Worm (Caenorhabditis elegans) whole organism, L1 larva: ENCODE measurements around the gene sand-1.

Experiments used
- C16A3.4 ChIP-seq: fragments of 150-350 bp; optimal IDR thresholded peaks from 2 replicates; lab custom pipeline; 2014; ENCODE audit warnings: missing biosample characterization, missing genetic modification characterization
- F16B12.6 ChIP-seq: fragments of 150-350 bp; optimal IDR thresholded peaks from 2 replicates; lab custom pipeline; 2014; ENCODE audit warnings: missing biosample characterization, missing genetic modification characterization
- aly-2 ChIP-seq: fragments of 150-350 bp; optimal IDR thresholded peaks from 2 replicates; lab custom pipeline; 2014; ENCODE audit warnings: missing biosample characterization, missing genetic modification characterization
- ama-1 ChIP-seq: fragments of 150-350 bp; optimal IDR thresholded peaks from 2 replicates; lab custom pipeline; 2014
- blmp-1 ChIP-seq: fragments of 150-350 bp; optimal IDR thresholded peaks from 2 replicates; lab custom pipeline; 2014; ENCODE audit warnings: missing biosample characterization, missing genetic modification characterization
- ceh-82 ChIP-seq, 3 experiments: fragments of 150-350 bp in 1 of 3; sonication (generic microtip) in 2 of 3; optimal IDR thresholded peaks; 2 replicates each; lab custom pipeline; 2014 to 2017; ENCODE audit warnings: missing biosample characterization in 3 of 3, missing genetic modification characterization in 3 of 3
- ceh-88 ChIP-seq: fragments of 200-800 bp; sonication (Bioruptor generic); IDR thresholded peaks from 2 replicates; pipeline ENCODE4 v1.3.6; 2022; ENCODE audit warnings: missing genetic modification characterization, missing compliant biosample characterization
- ces-1 ChIP-seq: fragments of 150-350 bp; optimal IDR thresholded peaks from 2 replicates; lab custom pipeline; 2014; ENCODE audit warnings: missing biosample characterization, missing genetic modification reagents, missing genetic modification characterization
- dpl-1 ChIP-seq, 3 experiments: fragments of 150-350 bp in 2 of 3; sonication (generic microtip) in 1 of 3; optimal IDR thresholded peaks; 2 replicates each; lab custom pipeline; 2014 to 2017; ENCODE audit warnings: missing biosample characterization in 3 of 3, missing genetic modification characterization in 3 of 3, missing genetic modification reagents in 3 of 3
- dsc-1 ChIP-seq: sonication (generic microtip); optimal IDR thresholded peaks from 2 replicates; lab custom pipeline; 2016; ENCODE audit warnings: mild to moderate bottlenecking, missing genetic modification characterization, missing compliant biosample characterization
- efl-3 ChIP-seq: fragments of 200-800 bp; sonication (Bioruptor generic); optimal IDR thresholded peaks from 2 replicates; lab custom pipeline; 2018; ENCODE audit warnings: mild to moderate bottlenecking, missing genetic modification characterization, missing compliant biosample characterization
- egl-27 ChIP-seq, 2 experiments: fragments of 150-350 bp in 1 of 2; sonication (generic microtip); optimal IDR thresholded peaks; 3 replicates each; lab custom pipeline; 2017 to 2018; ENCODE audit warnings: missing biosample characterization in 2 of 2, missing genetic modification characterization in 2 of 2, missing genetic modification reagents in 2 of 2
- elt-2 ChIP-seq: sonication (generic microtip); optimal IDR thresholded peaks from 2 replicates; lab custom pipeline; 2016; ENCODE audit warnings: missing genetic modification characterization, mild to moderate bottlenecking, inconsistent platforms, missing compliant biosample characterization, missing genetic modification reagents
- elt-3 ChIP-seq, 6 experiments: fragments of 150-350 bp in 1 of 6; sonication (generic microtip); optimal IDR thresholded peaks; 2 replicates each; lab custom pipeline; 2017 to 2018; ENCODE audit warnings: missing biosample characterization in 6 of 6, missing genetic modification characterization in 6 of 6, inconsistent platforms in 1 of 6
- ets-5 ChIP-seq: fragments of 200-800 bp; sonication (Bioruptor generic); IDR thresholded peaks from 2 replicates; pipeline ENCODE4 v1.3.6; 2022; ENCODE audit warnings: missing genetic modification characterization, missing compliant biosample characterization
- fkh-10 ChIP-seq: sonication (generic microtip); optimal IDR thresholded peaks from 2 replicates; lab custom pipeline; 2017; ENCODE audit warnings: missing biosample characterization, missing genetic modification reagents, missing genetic modification characterization
- fkh-4 ChIP-seq: sonication (generic microtip); optimal IDR thresholded peaks from 2 replicates; lab custom pipeline; 2016; ENCODE audit warnings: missing compliant biosample characterization, missing genetic modification characterization, borderline replicate concordance
- fkh-8 ChIP-seq: sonication (generic microtip); optimal IDR thresholded peaks from 2 replicates; lab custom pipeline; 2016; ENCODE audit warnings: mild to moderate bottlenecking, missing genetic modification characterization, missing compliant biosample characterization
- fos-1 ChIP-seq: fragments of 150-350 bp; optimal IDR thresholded peaks from 2 replicates; lab custom pipeline; 2014; ENCODE audit warnings: missing biosample characterization, missing genetic modification characterization
- grh-1 ChIP-seq: fragments of 200-800 bp; sonication (Bioruptor generic); IDR thresholded peaks from 2 replicates; pipeline ENCODE4 v1.3.6; 2022; ENCODE audit warnings: missing genetic modification reagents, missing genetic modification characterization, missing compliant biosample characterization
- hlh-17 ChIP-seq: fragments of 200-800 bp; sonication (Bioruptor generic); optimal IDR thresholded peaks from 2 replicates; lab custom pipeline; 2018; ENCODE audit warnings: missing genetic modification characterization, mild to moderate bottlenecking, missing compliant biosample characterization, moderate library complexity, borderline replicate concordance
- jun-1 ChIP-seq: fragments of 150-350 bp; optimal IDR thresholded peaks from 2 replicates; lab custom pipeline; 2014; ENCODE audit warnings: missing biosample characterization, missing genetic modification reagents, missing genetic modification characterization
- lin-13 ChIP-seq: fragments of 150-350 bp; optimal IDR thresholded peaks from 2 replicates; lab custom pipeline; 2014; ENCODE audit warnings: missing biosample characterization, missing genetic modification reagents, missing genetic modification characterization
- lin-14 ChIP-seq: fragments of 200-800 bp; sonication (Bioruptor generic); optimal IDR thresholded peaks from 2 replicates; lab custom pipeline; 2018; ENCODE audit warnings: mild to moderate bottlenecking, missing genetic modification characterization, moderate library complexity, missing compliant biosample characterization
- lin-15B ChIP-seq: fragments of 150-350 bp; sonication (generic microtip); optimal IDR thresholded peaks from 3 replicates; lab custom pipeline; 2014; ENCODE audit warnings: missing biosample characterization, missing genetic modification characterization
- lin-35 ChIP-seq, 2 experiments: fragments of 150-350 bp; optimal IDR thresholded peaks; 2 replicates each; lab custom pipeline; 2014; ENCODE audit warnings: missing biosample characterization in 2 of 2, missing genetic modification characterization in 2 of 2, missing genetic modification reagents in 2 of 2
- lin-39 ChIP-seq: fragments of 150-350 bp; optimal IDR thresholded peaks from 2 replicates; lab custom pipeline; 2014; ENCODE audit warnings: missing biosample characterization, missing genetic modification reagents, missing genetic modification characterization
- lir-3 ChIP-seq: sonication (generic microtip); optimal IDR thresholded peaks from 2 replicates; lab custom pipeline; 2016; ENCODE audit warnings: mild to moderate bottlenecking, missing genetic modification characterization, moderate library complexity, missing compliant biosample characterization; ENCODE audit not compliant: poor library complexity
- mef-2 ChIP-seq: fragments of 150-350 bp; optimal IDR thresholded peaks from 2 replicates; lab custom pipeline; 2014; ENCODE audit warnings: missing biosample characterization, missing genetic modification characterization
- mep-1 ChIP-seq: fragments of 150-350 bp; optimal IDR thresholded peaks from 2 replicates; lab custom pipeline; 2014; ENCODE audit warnings: missing biosample characterization, missing genetic modification characterization
- nhr-12 ChIP-seq: sonication (generic microtip); optimal IDR thresholded peaks from 2 replicates; lab custom pipeline; 2017; ENCODE audit warnings: missing biosample characterization, missing genetic modification characterization
- nhr-19 ChIP-seq: fragments of 200-800 bp; sonication (Bioruptor generic); conservative IDR thresholded peaks from 2 replicates; pipeline ENCODE4 v1.3.6; 2022; ENCODE audit warnings: missing genetic modification characterization, missing compliant biosample characterization
- nhr-20 ChIP-seq: sonication (generic microtip); optimal IDR thresholded peaks from 2 replicates; lab custom pipeline; 2016; ENCODE audit warnings: mild to moderate bottlenecking, missing genetic modification characterization, missing compliant biosample characterization
- nhr-47 ChIP-seq: sonication (generic microtip); optimal IDR thresholded peaks from 2 replicates; lab custom pipeline; 2016; ENCODE audit warnings: mild to moderate bottlenecking, missing genetic modification characterization, moderate library complexity, missing compliant biosample characterization
- nhr-77 ChIP-seq: fragments of 150-350 bp; optimal IDR thresholded peaks from 2 replicates; lab custom pipeline; 2014; ENCODE audit warnings: missing biosample characterization, missing genetic modification characterization
- nhr-84 ChIP-seq: sonication (generic microtip); optimal IDR thresholded peaks from 2 replicates; lab custom pipeline; 2017; ENCODE audit warnings: missing biosample characterization, missing genetic modification characterization
- nhr-85 ChIP-seq: sonication (generic microtip); peaks from one replicate; lab custom pipeline; 2016; ENCODE audit warnings: missing genetic modification characterization, inconsistent platforms, missing compliant biosample characterization
- nhr-90 ChIP-seq: sonication (generic microtip); optimal IDR thresholded peaks from 2 replicates; lab custom pipeline; 2016; ENCODE audit warnings: mild to moderate bottlenecking, missing genetic modification characterization, missing compliant biosample characterization; ENCODE audit not compliant: poor library complexity
- pag-3 ChIP-seq: sonication (generic microtip); optimal IDR thresholded peaks from 2 replicates; lab custom pipeline; 2017; ENCODE audit warnings: missing genetic modification characterization, mild to moderate bottlenecking, missing compliant biosample characterization, antibody characterized with exemption, borderline replicate concordance; ENCODE audit not compliant: insufficient read depth
- pax-3 ChIP-seq: fragments of 200-800 bp; sonication (Bioruptor generic); optimal IDR thresholded peaks from 2 replicates; lab custom pipeline; 2018; ENCODE audit warnings: mild to moderate bottlenecking, missing genetic modification characterization, moderate library complexity, missing compliant biosample characterization
- snpc-4 ChIP-seq: fragments of 150-350 bp; optimal IDR thresholded peaks from 2 replicates; lab custom pipeline; 2014; ENCODE audit warnings: missing biosample characterization, missing genetic modification characterization
- tbx-2 ChIP-seq: sonication (generic microtip); optimal IDR thresholded peaks from 2 replicates; lab custom pipeline; 2016; ENCODE audit warnings: missing genetic modification characterization, missing compliant biosample characterization
- tlp-1 ChIP-seq: fragments of 150-350 bp; optimal IDR thresholded peaks from 2 replicates; lab custom pipeline; 2014; ENCODE audit warnings: missing biosample characterization, missing genetic modification characterization
- unc-130 ChIP-seq: fragments of 150-350 bp; optimal IDR thresholded peaks from 2 replicates; lab custom pipeline; 2017; ENCODE audit warnings: missing biosample characterization, missing genetic modification characterization, inconsistent platforms
- unc-30 ChIP-seq: sonication (generic microtip); optimal IDR thresholded peaks from 2 replicates; lab custom pipeline; 2017; ENCODE audit warnings: missing biosample characterization, missing genetic modification characterization
- unc-62 ChIP-seq: fragments of 150-350 bp; optimal IDR thresholded peaks from 2 replicates; lab custom pipeline; 2014; ENCODE audit warnings: missing biosample characterization, missing genetic modification reagents, missing genetic modification characterization
- unc-86 ChIP-seq: sonication (generic microtip); optimal IDR thresholded peaks from 2 replicates; lab custom pipeline; 2016; ENCODE audit warnings: missing genetic modification characterization, missing compliant biosample characterization
- unc-98 ChIP-seq: fragments of 200-800 bp; sonication (Bioruptor generic); IDR thresholded peaks from 2 replicates; pipeline ENCODE4 v1.3.6; 2022; ENCODE audit warnings: missing genetic modification characterization, missing compliant biosample characterization
- vab-15 ChIP-seq: sonication (generic microtip); optimal IDR thresholded peaks from 2 replicates; lab custom pipeline; 2017; ENCODE audit warnings: missing genotype, mild to moderate bottlenecking, missing genetic modification characterization, missing compliant biosample characterization
- zag-1 ChIP-seq: fragments of 150-350 bp; optimal IDR thresholded peaks from 2 replicates; lab custom pipeline; 2014; ENCODE audit warnings: missing biosample characterization, missing genetic modification characterization
- zip-4 ChIP-seq: fragments of 200-800 bp; sonication (Bioruptor generic); optimal IDR thresholded peaks from 2 replicates; lab custom pipeline; 2018; ENCODE audit warnings: mild to moderate bottlenecking, missing genetic modification characterization, moderate library complexity, missing compliant biosample characterization

Gene sand-1

DNA sequence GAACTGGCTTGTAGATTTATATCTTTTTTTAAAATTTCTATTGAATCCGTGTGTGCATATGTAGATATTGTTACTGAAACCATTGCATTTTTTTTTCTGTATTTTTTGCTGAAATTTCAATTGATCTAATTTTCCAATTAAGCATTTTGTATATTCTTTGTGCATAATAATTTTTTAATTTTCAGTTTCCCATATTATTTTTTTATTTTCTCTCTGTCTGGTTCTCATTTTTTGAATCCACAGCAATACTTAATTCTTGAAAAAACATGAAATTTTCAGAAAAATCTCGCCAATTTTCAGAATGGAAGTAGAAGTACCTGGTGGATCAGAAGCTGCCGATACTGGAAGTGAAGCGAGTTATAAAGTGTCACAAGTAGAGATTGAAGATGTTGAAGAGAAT lies at the start of gene sand-1:
TSS of gene sand-1 (plus strand) at position 301 of the 400 bp plus-strand sequence.
- TF ChIP-seq fkh-10 (GFP tag; lab: Kevin White, UChicago), result no peak
- no peak for TF ChIP-seq dsc-1 (tag; lab: Kevin White, UChicago)
- no peak for TF ChIP-seq mef-2 (tag; lab: Kevin White, UChicago)
- TF ChIP-seq nhr-12, result no peak
- TF ChIP-seq unc-30 (tag; lab: Kevin White, UChicago), result no peak
- no peak for TF ChIP-seq hlh-17 (GFP tag; lab: Kevin White, UChicago)
- TF ChIP-seq pag-3 (tag; lab: Kevin White, UChicago), result no peak
- TF ChIP-seq unc-62 (GFP tag; lab: Kevin White, UChicago), result no peak
- TF ChIP-seq elt-3 (tag; optimal IDR thresholded peaks at IDR 0.05; lab: Kevin White, UChicago), result no peak
- TF ChIP-seq pax-3 (tag; lab: Kevin White, UChicago), result no peak
- no peak for TF ChIP-seq ets-5 (GFP tag; lab: Robert Waterston, UW)
- no peak for TF ChIP-seq dpl-1 (GFP tag; optimal IDR thresholded peaks at IDR 0.05; lab: Kevin White, UChicago)
- TF ChIP-seq blmp-1 (tag; lab: Kevin White, UChicago), result no peak
- no peak for TF ChIP-seq lin-13
- no peak for TF ChIP-seq ceh-88 (GFP tag; lab: Robert Waterston, UW)
- TF ChIP-seq lin-15B (tag; lab: Kevin White, UChicago), result no peak
- no peak for TF ChIP-seq zag-1 (tag; lab: Kevin White, UChicago)
- no peak for TF ChIP-seq nhr-20 (tag; lab: Kevin White, UChicago)

DNA sequence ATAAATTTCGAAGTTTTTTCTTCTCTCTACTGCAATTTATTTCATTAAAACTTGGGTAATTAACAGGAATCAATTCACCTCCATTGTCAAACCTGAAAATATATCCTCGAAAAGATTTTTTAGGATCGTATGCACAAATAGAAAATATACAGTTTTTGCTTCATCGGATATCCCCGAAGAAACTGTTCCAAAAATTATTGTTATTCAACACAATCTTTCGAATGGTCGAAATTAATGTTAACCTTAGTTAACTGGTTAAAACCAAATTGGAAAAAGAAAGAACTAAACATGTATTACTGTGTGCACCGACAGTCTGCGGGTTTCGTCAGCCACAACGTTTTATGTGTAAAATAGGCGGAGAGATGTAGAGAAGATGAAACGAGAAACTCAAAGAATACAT lies 49.6 kb upstream of the sand-1 start:
- no peak for TF ChIP-seq fkh-10 (GFP tag; lab: Kevin White, UChicago)
- no peak for TF ChIP-seq efl-3 (GFP tag; lab: Kevin White, UChicago)
- TF ChIP-seq unc-86 (tag; lab: Kevin White, UChicago), result no peak
- TF ChIP-seq ets-5 (GFP tag; lab: Robert Waterston, UW), result no peak
- TF ChIP-seq F16B12.6 (tag; lab: Kevin White, UChicago), result no peak
- peak; percentile 1 for TF ChIP-seq C16A3.4 (tag; lab: Kevin White, UChicago)
- no peak for TF ChIP-seq unc-130
- peak; percentile 97 for TF ChIP-seq snpc-4
- TF ChIP-seq aly-2 (tag; lab: Kevin White, UChicago), result peak; percentile 56
- TF ChIP-seq nhr-19 (GFP tag; lab: Robert Waterston, UW), result peak; percentile 81
- peak; percentile 11 for TF ChIP-seq tbx-2 (tag; lab: Kevin White, UChicago)
- TF ChIP-seq jun-1 (tag; lab: Kevin White, UChicago), result no peak
- no peak for TF ChIP-seq ceh-82 (tag; optimal IDR thresholded peaks at IDR 0.05; lab: Kevin White, UChicago)
- TF ChIP-seq tlp-1 (tag; lab: Kevin White, UChicago), result no peak
- TF ChIP-seq nhr-77 (tag; lab: Kevin White, UChicago), result no peak
- peak; percentile 59 for TF ChIP-seq nhr-47
- TF ChIP-seq lin-14 (GFP tag; lab: Kevin White, UChicago), result no peak
- peak in 1 of 6 experiments; percentile 62 for TF ChIP-seq elt-3 (tag; optimal IDR thresholded peaks at IDR 0.05; lab: Kevin White, UChicago)
- TF ChIP-seq elt-2, result peak; percentile 47
- TF ChIP-seq mep-1 (tag; lab: Kevin White, UChicago), result peak; percentile 22
- no peak for TF ChIP-seq zip-4 (GFP tag; lab: Kevin White, UChicago)
- peak; percentile 52 for TF ChIP-seq ama-1 (lab: Kevin White, UChicago)
- no peak for TF ChIP-seq fkh-4
- TF ChIP-seq unc-98 (GFP tag; lab: Robert Waterston, UW), result no peak
- peak; percentile 64; the same call in 1 of the 2 replicates for TF ChIP-seq grh-1
- TF ChIP-seq fos-1 (tag; lab: Kevin White, UChicago), result peak; percentile 56
- no peak for TF ChIP-seq nhr-84 (tag; lab: Kevin White, UChicago)
- TF ChIP-seq nhr-85, result peak; percentile 92
- peak in 1 of 2 experiments; percentile 44 for TF ChIP-seq lin-35 (GFP tag; optimal IDR thresholded peaks at IDR 0.05; lab: Kevin White, UChicago)
- peak; percentile 38 for TF ChIP-seq lin-39 (tag; lab: Kevin White, UChicago)
- TF ChIP-seq egl-27 (tag; optimal IDR thresholded peaks at IDR 0.05; lab: Kevin White, UChicago), result no peak
- no peak for TF ChIP-seq hlh-17 (GFP tag; lab: Kevin White, UChicago)
- no peak for TF ChIP-seq ces-1 (GFP tag; lab: Kevin White, UChicago)
- TF ChIP-seq vab-15 (tag; lab: Kevin White, UChicago), result no peak
- TF ChIP-seq fkh-8 (tag; lab: Kevin White, UChicago), result no peak
- no peak for TF ChIP-seq lin-15B (tag; lab: Kevin White, UChicago)
- no peak for TF ChIP-seq lir-3 (tag; lab: Kevin White, UChicago)
- peak; percentile 87 for TF ChIP-seq nhr-90 (tag; lab: Kevin White, UChicago)
